Worm (Caenorhabditis elegans) whole organism, mixed stage, embryonic: ENCODE results near the gene gcy-3.

Experiments used
- ces-1 ChIP-seq: fragments of 150-350 bp; optimal IDR thresholded peaks from 2 replicates; lab custom pipeline; 2014; ENCODE audit warnings: missing biosample characterization, missing genetic modification reagents, missing genetic modification characterization
- cnd-1 ChIP-seq: fragments of 200-800 bp; sonication (Bioruptor generic); optimal IDR thresholded peaks from 2 replicates; lab custom pipeline; 2018; ENCODE audit warnings: mild to moderate bottlenecking, missing genetic modification characterization, missing compliant biosample characterization
- elt-3 ChIP-seq: fragments of 150-350 bp; optimal IDR thresholded peaks from 2 replicates; lab custom pipeline; 2014; ENCODE audit warnings: missing biosample characterization, missing genetic modification characterization
- lin-13 ChIP-seq: fragments of 150-350 bp; optimal IDR thresholded peaks from 2 replicates; lab custom pipeline; 2014; ENCODE audit warnings: missing biosample characterization, missing genetic modification characterization
- lin-32 ChIP-seq: fragments of 200-800 bp; sonication (Bioruptor generic); optimal IDR thresholded peaks from 2 replicates; lab custom pipeline; 2018; ENCODE audit warnings: mild to moderate bottlenecking, missing genetic modification characterization, missing compliant biosample characterization
- mls-2 ChIP-seq: sonication (generic microtip); optimal IDR thresholded peaks from 2 replicates; lab custom pipeline; 2016; ENCODE audit warnings: mild to moderate bottlenecking, missing genetic modification characterization, moderate library complexity, missing compliant biosample characterization
- nhr-2 ChIP-seq: fragments of 150-350 bp; optimal IDR thresholded peaks from 2 replicates; lab custom pipeline; 2014; ENCODE audit warnings: missing biosample characterization, missing genetic modification characterization
- nhr-237 ChIP-seq: fragments of 150-350 bp; optimal IDR thresholded peaks from 2 replicates; lab custom pipeline; 2014; ENCODE audit warnings: missing biosample characterization, missing genetic modification characterization
- snpc-4 ChIP-seq: fragments of 150-350 bp; optimal IDR thresholded peaks from 2 replicates; lab custom pipeline; 2014; ENCODE audit warnings: missing biosample characterization, missing genetic modification characterization
- unc-39 ChIP-seq: fragments of 150-350 bp; optimal IDR thresholded peaks from 2 replicates; lab custom pipeline; 2014; ENCODE audit warnings: missing biosample characterization, missing genetic modification characterization
- unc-62 ChIP-seq: fragments of 150-350 bp; optimal IDR thresholded peaks from 2 replicates; lab custom pipeline; 2014; ENCODE audit warnings: missing biosample characterization, missing genetic modification reagents, missing genetic modification characterization

DNA sequence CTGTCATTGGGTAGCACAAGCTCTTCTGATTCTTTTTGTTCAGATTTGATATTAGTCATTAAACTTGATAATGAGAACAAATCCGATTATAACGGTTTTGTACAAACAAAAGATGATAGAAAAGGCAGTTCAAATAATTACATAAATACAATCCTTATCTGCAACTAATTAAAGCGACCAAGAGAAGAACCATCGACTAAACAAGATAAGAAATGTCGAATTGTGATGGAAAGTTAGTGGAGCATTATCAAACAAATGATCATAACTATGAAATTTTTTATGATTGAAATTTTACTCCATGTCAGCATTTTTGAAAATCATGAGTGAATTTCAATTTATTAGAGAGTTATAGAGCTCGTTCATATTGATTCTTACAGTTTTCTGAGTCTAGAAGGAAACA is 38.7 kb downstream of the gcy-3 start, which contains the start of gene chil-23:
- TF ChIP-seq nhr-2 (tag; lab: Kevin White, UChicago) (no peak), unc-62 (GFP tag; lab: Kevin White, UChicago) (no peak), unc-39 (tag; lab: Kevin White, UChicago) (no peak), lin-13 (no peak), cnd-1 (tag; lab: Kevin White, UChicago) (no peak), elt-3 (tag; lab: Kevin White, UChicago) (no peak), mls-2 (no peak), lin-32 (no peak), ces-1 (no peak), snpc-4 (tag; lab: Kevin White, UChicago) (no peak), nhr-237 (tag; lab: Kevin White, UChicago) (no peak)
